Worm (Caenorhabditis elegans) whole organism, L4/young adult: Measurements from ENCODE around the gene D1069.3.

Experiments
- W03F9.2 ChIP-seq: fragments of 150-350 bp; optimal IDR thresholded peaks from 2 replicates; lab custom pipeline; 2014; ENCODE audit warnings: missing biosample characterization, missing genetic modification characterization
- dao-5 ChIP-seq: sonication (generic microtip); optimal IDR thresholded peaks from 2 replicates; lab custom pipeline; 2016; ENCODE audit warnings: missing genotype, missing genetic modification characterization, moderate library complexity, missing compliant biosample characterization
- him-1 ChIP-seq: sonication (generic microtip); optimal IDR thresholded peaks from 2 replicates; lab custom pipeline; 2016; ENCODE audit warnings: missing genotype, missing genetic modification reagents, missing genetic modification characterization, missing compliant biosample characterization

D1069.3 gene

DNA sequence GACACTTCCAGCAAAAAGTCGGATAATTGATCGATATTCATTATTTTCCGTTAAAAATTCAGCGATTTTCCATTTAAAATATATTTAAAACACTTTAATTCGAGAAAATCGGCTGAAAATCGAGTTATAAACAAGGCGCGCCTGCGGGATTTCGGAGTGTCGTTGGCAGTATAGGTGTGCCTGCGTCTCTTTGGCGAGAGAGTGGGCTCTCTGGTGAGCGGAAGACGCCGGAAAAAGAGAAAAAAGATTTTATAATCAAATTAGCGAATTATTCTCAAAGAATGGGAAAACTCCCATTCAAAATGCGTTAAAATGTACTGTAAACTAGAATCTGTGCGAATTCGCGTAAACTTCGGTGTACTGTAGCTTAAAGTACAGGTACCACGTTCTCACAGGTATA, at the start of gene D1069.3:
Gene D1069.3 (minus strand): TSS at position 158 of the 400 bp plus-strand sequence.
- TF ChIP-seq dao-5 (tag; lab: Kevin White, UChicago) = no peak
- no peak for TF ChIP-seq him-1 (tag; lab: Kevin White, UChicago)
- no peak for TF ChIP-seq W03F9.2

DNA sequence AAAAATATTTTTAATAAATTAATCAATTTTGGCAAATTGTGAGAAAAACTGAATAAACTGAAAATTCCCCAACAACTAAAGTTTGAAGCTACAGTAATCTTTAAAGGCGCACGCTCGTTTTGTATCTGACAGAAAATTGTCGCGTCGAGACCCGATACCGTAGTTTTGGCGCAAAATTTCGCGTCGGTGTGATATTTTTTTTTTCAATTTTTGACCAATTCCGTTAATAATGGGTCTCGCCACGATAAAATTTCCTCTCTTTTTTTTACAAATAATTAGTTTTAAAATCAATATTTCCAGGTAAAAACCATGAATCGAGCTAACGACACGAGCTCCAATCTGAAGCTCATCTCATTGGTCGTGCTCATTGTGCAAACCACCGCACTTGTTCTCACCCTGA, 40.8 kb upstream of the D1069.3 start, which contains the start of gene nstp-4:
Gene nstp-4 (plus strand): TSS at position 301 of the 400 bp plus-strand sequence.
- TF ChIP-seq him-1 (tag; lab: Kevin White, UChicago) (no peak), W03F9.2 (no peak), dao-5 (tag; lab: Kevin White, UChicago) (no peak)

DNA sequence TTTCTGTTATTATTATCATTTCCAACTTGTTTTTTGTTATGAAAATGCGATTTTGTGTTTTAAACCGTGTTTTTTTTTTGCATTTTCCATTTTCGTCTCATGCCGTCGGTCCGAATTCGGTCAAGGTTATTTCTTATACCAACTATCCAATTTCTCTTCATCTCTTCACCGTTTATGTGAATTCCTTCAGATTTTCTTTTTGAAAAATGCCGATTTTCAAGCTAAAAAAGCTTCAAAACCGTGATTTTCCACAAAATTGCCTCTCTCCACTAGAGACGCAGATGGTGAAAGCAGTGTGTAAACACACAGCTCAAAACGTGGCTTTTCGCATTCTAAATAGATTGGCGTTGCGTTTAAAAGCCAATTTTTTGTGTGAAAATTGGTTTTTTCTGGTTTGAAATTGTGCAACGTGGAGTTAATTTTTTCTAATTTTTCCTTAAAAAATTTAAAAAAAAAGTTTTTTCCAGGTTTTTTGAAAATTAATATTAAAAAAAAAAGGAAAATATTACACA, 40.2 kb upstream of the D1069.3 start:
- no peak for TF ChIP-seq W03F9.2
- TF ChIP-seq dao-5 (tag; lab: Kevin White, UChicago) = no peak
- no peak for TF ChIP-seq him-1 (tag; lab: Kevin White, UChicago)

DNA sequence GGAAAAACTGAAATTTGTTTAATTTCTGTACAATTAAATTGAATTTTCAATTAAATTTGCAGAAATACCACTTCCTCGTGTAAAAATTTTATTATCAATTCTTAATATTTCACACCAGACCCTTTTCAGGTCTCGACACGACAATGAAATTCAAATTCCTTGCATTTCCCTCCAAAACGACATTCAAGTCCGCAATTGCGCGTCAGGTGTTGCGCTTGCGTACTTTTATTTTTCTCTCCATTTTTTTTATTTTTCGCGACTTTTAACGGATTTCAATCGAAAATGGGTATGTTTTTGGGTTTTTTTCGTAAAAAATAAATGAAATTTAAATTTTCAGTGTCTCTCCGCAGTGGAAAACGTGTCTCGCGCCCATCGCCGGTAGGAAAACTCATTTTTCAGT, 38.3 kb upstream of the D1069.3 start, which contains the start of gene C03H5.3:
Gene C03H5.3 (plus strand): TSS at position 132 of the 400 bp plus-strand sequence.
- TF ChIP-seq him-1 (tag; lab: Kevin White, UChicago) (no peak), W03F9.2 (no peak), dao-5 (tag; lab: Kevin White, UChicago) (no peak)

DNA sequence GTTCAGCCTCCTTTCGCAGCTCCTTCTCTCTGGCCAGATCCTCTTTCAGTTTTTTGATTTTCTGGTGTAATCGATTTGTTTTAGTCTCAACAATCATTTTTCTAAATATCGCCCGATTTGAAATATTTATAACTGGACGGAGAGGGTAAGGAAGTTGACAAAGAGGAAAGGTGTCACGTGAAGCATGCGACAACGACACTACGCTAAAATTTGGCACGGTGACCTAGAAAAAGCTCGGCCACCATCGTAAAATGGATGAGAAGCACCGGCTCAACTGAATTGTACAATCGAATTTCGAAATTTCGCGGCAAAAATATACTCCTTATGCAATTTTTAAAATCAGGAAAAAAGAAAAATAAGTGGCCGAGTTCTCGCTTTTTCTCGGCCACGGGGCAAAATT, 37.6 kb upstream of the D1069.3 start, which contains the start of gene C03H5.5:
Gene C03H5.5 (minus strand): TSS at position 101 of the 400 bp plus-strand sequence.
- TF ChIP-seq him-1 (tag; lab: Kevin White, UChicago) (no peak), dao-5 (tag; lab: Kevin White, UChicago) (no peak), W03F9.2 (no peak)

DNA sequence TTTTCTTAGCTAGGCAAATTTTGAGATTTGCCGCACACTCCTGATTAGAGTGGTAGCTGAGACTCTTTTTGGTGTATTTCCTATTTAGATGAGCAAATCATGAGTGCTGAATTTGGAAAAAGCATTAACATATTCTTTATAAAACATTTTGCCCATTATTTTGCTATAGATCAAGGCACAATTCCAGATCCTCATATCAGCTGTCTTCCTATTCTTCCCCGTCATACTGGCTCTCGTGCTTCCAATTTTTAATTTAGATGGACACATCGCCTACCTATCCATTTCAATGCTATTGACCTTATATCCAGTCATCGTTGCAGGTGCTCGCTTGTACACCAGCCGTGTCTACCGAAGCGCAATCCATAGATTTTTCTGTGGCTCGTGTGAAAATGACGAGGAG, 32.2 kb upstream of the D1069.3 start, which contains the start of gene C03H5.7:
Gene C03H5.7 (plus strand): TSS at position 301 of the 400 bp plus-strand sequence.
- TF ChIP-seq W03F9.2 = no peak
- TF ChIP-seq him-1 (tag; lab: Kevin White, UChicago) = no peak
- TF ChIP-seq dao-5 (tag; lab: Kevin White, UChicago) = no peak

DNA sequence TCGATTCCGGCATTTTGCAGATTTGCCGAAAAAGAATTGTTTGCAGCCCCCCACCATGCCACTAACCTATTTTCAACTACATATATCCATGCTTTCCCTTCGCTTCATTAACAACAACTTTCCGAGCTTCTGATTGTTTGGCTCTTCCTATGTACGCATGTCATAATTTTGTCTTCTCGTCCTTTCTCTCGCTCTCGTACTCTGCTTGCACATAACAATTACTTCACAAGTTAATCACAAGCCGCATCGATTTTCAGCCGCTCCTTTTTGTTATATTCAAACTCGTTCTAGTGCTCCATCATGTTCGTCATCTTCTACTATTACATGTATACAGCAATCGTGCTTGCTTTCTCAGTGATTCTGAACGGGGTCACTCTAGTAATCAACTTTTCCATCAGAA, 30.7 kb upstream of the D1069.3 start, which contains the start of gene C03H5.9:
Gene C03H5.9 (plus strand): TSS at position 301 of the 400 bp plus-strand sequence.
- TF ChIP-seq dao-5 (tag; lab: Kevin White, UChicago) = no peak
- TF ChIP-seq W03F9.2 = no peak
- no peak for TF ChIP-seq him-1 (tag; lab: Kevin White, UChicago)

DNA sequence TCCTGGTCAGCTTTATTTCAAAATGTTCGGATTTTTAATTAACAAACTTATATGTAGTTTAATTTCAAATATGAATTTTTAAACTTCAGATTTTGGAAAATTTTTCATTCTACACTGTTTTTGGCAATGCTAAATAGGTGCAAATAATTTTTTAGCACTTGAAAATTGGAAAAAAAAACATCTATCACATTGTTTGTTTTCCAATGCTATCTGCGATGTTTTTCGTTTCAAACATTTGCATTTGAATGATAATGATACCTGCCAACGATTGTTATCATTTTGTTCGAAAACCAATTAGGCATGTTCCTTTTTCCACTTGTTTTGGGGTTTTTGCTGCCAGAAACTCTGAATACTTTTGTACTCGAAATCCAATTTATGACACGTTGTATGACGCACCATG, 27.3 kb upstream of the D1069.3 start, which contains the start of gene C03H5.4:
Gene C03H5.4 (plus strand): TSS at position 301 of the 400 bp plus-strand sequence.
- TF ChIP-seq W03F9.2 (no peak), him-1 (tag; lab: Kevin White, UChicago) (no peak), dao-5 (tag; lab: Kevin White, UChicago) (no peak)

DNA sequence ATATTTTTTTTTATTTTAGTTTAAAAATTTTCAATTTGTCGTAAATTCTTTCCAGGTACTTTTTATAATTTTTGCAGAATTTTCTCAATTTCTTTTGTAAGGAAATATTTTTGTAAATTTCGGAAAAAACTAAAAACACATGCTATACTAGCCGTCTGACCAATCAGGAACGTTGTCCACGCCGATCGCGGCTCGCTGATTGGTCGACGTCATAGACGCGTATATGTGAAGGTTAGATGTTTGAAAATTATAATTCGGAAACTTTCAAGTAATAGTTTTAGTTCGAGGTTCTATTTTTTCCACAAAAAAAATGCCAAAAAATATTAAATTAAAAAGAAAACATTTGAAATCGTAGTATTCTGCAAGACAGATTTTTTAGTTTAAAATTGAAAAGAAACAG, 24.5 kb upstream of the D1069.3 start:
- TF ChIP-seq dao-5 (tag; lab: Kevin White, UChicago) (no peak), him-1 (tag; lab: Kevin White, UChicago) (no peak), W03F9.2 (no peak)

DNA sequence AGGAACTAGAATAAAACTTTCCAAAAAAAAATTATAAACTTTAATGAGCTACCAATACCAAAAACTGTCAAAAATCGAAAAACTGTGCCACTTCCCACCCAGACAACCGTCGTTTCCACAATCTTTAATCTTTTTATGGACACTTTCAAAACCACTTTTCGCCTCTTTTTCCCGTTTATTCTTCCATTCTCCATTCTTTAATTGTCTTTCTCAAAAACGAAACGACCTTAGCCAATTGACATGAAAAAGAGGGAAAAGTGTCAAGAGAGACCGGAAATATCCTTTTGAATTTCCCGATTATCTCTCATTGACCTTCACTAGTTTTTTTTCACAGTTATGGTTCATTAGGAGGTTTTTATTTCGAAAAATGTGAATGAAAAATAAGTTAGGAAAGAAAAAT, 23.9 kb upstream of the D1069.3 start:
- no peak for TF ChIP-seq dao-5 (tag; lab: Kevin White, UChicago)
- TF ChIP-seq W03F9.2 = no peak
- no peak for TF ChIP-seq him-1 (tag; lab: Kevin White, UChicago)

DNA sequence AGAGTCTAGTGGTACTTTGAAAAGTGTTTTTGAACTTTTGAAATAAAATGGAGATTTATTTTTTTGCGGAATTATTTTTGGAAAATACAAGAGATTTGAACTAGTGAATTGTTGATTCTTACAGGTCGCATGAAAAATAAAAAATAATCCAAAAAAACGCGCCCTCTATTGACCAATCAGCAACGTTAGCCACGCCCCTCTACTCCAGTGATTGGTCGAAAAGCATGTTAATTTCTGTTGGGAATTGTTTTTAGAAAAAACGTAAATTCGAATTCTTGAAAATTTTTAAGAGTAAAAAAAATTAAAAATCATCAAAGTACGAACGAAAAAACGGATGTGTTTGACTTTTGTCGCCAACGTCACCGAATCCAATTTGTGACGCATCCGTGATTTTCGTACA, 22.7 kb upstream of the D1069.3 start:
- TF ChIP-seq dao-5 (tag; lab: Kevin White, UChicago) (no peak), W03F9.2 (no peak), him-1 (tag; lab: Kevin White, UChicago) (no peak)

DNA sequence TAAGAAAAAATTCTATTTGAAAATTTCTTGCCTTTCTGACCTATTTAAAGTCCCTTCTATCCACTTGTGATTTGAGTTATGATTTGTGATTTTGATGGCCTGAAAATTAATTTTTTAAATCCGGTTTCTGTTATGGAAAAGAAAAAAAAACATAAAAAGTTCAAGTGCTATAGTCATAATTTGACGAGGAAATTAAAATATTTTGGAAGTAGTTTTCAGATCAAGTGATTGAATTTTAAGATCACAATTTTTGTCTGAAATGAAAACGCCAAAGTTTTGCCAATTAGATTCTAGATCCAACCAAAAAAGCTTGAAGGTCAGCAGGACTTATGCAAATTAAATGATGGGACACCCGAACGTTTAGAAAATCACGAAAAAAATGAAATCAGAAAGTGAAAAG, 19.8 kb upstream of the D1069.3 start, which contains the start of gene ptr-3:
Gene ptr-3 (minus strand): TSS at position 101 of the 400 bp plus-strand sequence.
- TF ChIP-seq dao-5 (tag; lab: Kevin White, UChicago) (no peak), him-1 (tag; lab: Kevin White, UChicago) (no peak), W03F9.2 (no peak)

DNA sequence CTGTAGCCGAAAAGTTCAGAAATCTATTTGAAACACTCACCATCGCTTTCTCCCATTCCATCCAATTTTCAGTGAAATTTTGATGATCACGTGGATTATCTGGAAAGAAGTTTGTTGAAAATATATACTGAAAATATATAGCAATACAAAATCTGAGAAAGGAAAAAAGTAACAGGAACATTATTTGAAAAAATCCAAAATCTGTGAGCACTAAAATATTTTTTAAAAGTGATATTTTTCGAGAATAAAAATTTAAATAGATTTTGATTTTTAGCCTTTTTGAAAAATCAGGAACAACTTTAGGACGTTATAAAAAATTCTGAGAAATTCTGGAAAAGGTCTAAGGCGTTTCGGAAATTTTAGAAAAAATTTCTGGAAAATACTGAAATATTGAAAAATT, 9.3 kb upstream of the D1069.3 start, which contains the start of gene dmsr-4:
Gene dmsr-4 (minus strand): TSS at position 101 of the 400 bp plus-strand sequence.
- TF ChIP-seq him-1 (tag; lab: Kevin White, UChicago) (no peak), dao-5 (tag; lab: Kevin White, UChicago) (no peak), W03F9.2 (no peak)

DNA sequence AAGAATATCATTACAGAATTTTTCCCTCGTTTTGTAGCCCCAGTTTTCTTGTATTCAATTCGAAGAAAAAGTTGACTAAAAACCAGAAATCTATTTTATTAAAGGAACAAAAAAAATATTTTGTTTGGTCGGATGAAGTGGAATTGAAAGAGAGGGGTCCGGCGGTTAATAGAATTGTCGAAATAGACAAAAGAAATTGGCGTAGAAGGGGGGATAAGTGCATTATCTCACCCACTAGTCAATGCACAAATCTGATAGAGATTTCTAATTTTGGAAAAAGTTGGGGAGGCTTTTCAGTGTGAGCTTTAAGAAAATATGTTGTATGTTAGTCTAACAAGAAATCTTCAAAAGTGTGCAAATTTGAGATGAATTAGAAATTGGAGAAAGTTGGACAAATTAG, 6.8 kb upstream of the D1069.3 start:
- TF ChIP-seq him-1 (tag; lab: Kevin White, UChicago) (no peak), W03F9.2 (no peak), dao-5 (tag; lab: Kevin White, UChicago) (no peak)
